Worm (Caenorhabditis elegans): ENCODE measurements around the gene tbb-4.
"Not testable (repeated sequence)": the region's sequence is repeated elsewhere in the genome, so short reads cannot be mapped to it uniquely, and the experiment has no call there.

- not testable (repeated sequence) for TF ChIP-seq snpc-4 (tag; optimal IDR thresholded peaks at IDR 0.05); mdl-1 (tag; optimal IDR thresholded peaks at IDR 0.05); ama-1 (optimal IDR thresholded peaks at IDR 0.05); nhr-12 (tag; optimal IDR thresholded peaks at IDR 0.05); ceh-16 (tag; optimal IDR thresholded peaks at IDR 0.05); egl-27 (tag; optimal IDR thresholded peaks at IDR 0.05); skn-1 (tag; optimal IDR thresholded peaks at IDR 0.05); unc-39 (tag; optimal IDR thresholded peaks at IDR 0.05)
Measured at ce11 chrX:9460834-9461233, 24.1 kb upstream of the tbb-4 start, which contains the start of gene ZK899.5.
